Worm (Caenorhabditis elegans): ENCODE measurements around the gene cyp-13A1.

cyp-13A1 gene

ce11 chrII:9787395-9788152 lies 5.8 kb upstream of the cyp-13A1 start, which contains the start of gene cyp-13A2:
cyp-13A2 (minus strand) TSS chrII:9787629.
- TF ChIP-seq skn-1 (tag; optimal IDR thresholded peaks at IDR 0.05) (no peak), lin-39 (tag; optimal IDR thresholded peaks at IDR 0.05) (no peak), lin-38 (GFP tag; IDR thresholded peaks at IDR 0.05) (no peak), lin-29 (GFP tag; IDR thresholded peaks at IDR 0.05) (no peak), nhr-76 (tag; optimal IDR thresholded peaks at IDR 0.05) (no peak), gei-8 (GFP tag; optimal IDR thresholded peaks at IDR 0.05) (no peak), F44E2.7 (GFP tag; IDR thresholded peaks at IDR 0.05) (no peak), lin-13 (GFP tag; optimal IDR thresholded peaks at IDR 0.05) (peak; percentile 5), dpl-1 (GFP tag; optimal IDR thresholded peaks at IDR 0.05) (no peak), nhr-6 (tag; optimal IDR thresholded peaks at IDR 0.05) (no peak), aha-1 (tag) (no peak), spr-1 (tag; optimal IDR thresholded peaks at IDR 0.05) (no peak), unc-62 (GFP tag; optimal IDR thresholded peaks at IDR 0.05 in 1 of 2) (peak in 1 of 2 experiments; percentile 91), unc-62 (tag; optimal IDR thresholded peaks at IDR 0.05) (no peak), Y5F2A.4 (GFP tag; optimal IDR thresholded peaks at IDR 0.05) (no peak), fos-1 (tag; optimal IDR thresholded peaks at IDR 0.05) (no peak), nhr-48 (tag; optimal IDR thresholded peaks at IDR 0.05) (peak; percentile 29), nhr-25 (tag; optimal IDR thresholded peaks at IDR 0.05; ENCODE audit: borderline replicate concordance, insufficient read depth) (peak; percentile 33), hif-1 (tag; optimal IDR thresholded peaks at IDR 0.05) (no peak), php-3 (GFP tag; IDR thresholded peaks at IDR 0.05) (peak; percentile 64), hlh-11 (tag; optimal IDR thresholded peaks at IDR 0.05) (peak; percentile 85), ceh-20 (GFP tag; IDR thresholded peaks at IDR 0.05) (no peak; the same call in 1 of the 2 replicates), set-16 (GFP tag; IDR thresholded peaks at IDR 0.05) (no peak), daf-12 (tag; optimal IDR thresholded peaks at IDR 0.05) (no peak), snpc-4 (tag; optimal IDR thresholded peaks at IDR 0.05) (peak; percentile 83), jun-1 (tag; optimal IDR thresholded peaks at IDR 0.05) (no peak), unc-39 (tag; optimal IDR thresholded peaks at IDR 0.05) (no peak), tra-1 (GFP tag; IDR thresholded peaks at IDR 0.05) (peak; percentile 27; the same call in 1 of the 2 replicates), dmd-6 (GFP tag; IDR thresholded peaks at IDR 0.05) (peak; percentile 87), ceh-62 (tag; optimal IDR thresholded peaks at IDR 0.05) (no peak), F26F4.8 (GFP tag; conservative IDR thresholded peaks at IDR 0.05) (no peak), T20F7.1 (GFP tag; optimal IDR thresholded peaks at IDR 0.05) (peak; percentile 16), ztf-11 (tag; optimal IDR thresholded peaks at IDR 0.05) (no peak), dve-1 (tag; optimal IDR thresholded peaks at IDR 0.05; ENCODE audit: insufficient read depth) (peak; percentile 77), vab-7 (GFP tag; IDR thresholded peaks at IDR 0.05) (no peak), dmd-9 (GFP tag; IDR thresholded peaks at IDR 0.05) (no peak), ztf-7 (tag; optimal IDR thresholded peaks at IDR 0.05) (no peak), nhr-102 (tag; optimal IDR thresholded peaks at IDR 0.05) (peak; percentile 68), cey-2 (tag; optimal IDR thresholded peaks at IDR 0.05; ENCODE audit: borderline replicate concordance, insufficient read depth) (no peak), spr-3 (GFP tag; optimal IDR thresholded peaks at IDR 0.05) (no peak), lsy-2 (tag; optimal IDR thresholded peaks at IDR 0.05) (peak; percentile 22 to 50), arid-1 (GFP tag; conservative IDR thresholded peaks at IDR 0.05) (no peak), nhr-28 (tag; optimal IDR thresholded peaks at IDR 0.05) (peak; percentile 86), ceh-32 (tag; optimal IDR thresholded peaks at IDR 0.05; ENCODE audit: poor library complexity) (no peak), lin-15B (tag; optimal IDR thresholded peaks at IDR 0.05) (no peak), F10B5.3 (tag; optimal IDR thresholded peaks at IDR 0.05) (no peak), T26A8.4 (GFP tag; IDR thresholded peaks at IDR 0.05) (no peak), pha-4 (GFP tag; IDR thresholded peaks at IDR 0.05) (0 out of 2 replicates have a peak, but pooled peaks have one; percentile 13), pha-4 (tag; optimal IDR thresholded peaks at IDR 0.05) (peak; percentile 34), duxl-1 (tag; optimal IDR thresholded peaks at IDR 0.05; ENCODE audit: poor library complexity) (no peak)
